Worm (Caenorhabditis elegans): ENCODE measurements around the gene vha-11.

The vha-11 gene

DNA sequence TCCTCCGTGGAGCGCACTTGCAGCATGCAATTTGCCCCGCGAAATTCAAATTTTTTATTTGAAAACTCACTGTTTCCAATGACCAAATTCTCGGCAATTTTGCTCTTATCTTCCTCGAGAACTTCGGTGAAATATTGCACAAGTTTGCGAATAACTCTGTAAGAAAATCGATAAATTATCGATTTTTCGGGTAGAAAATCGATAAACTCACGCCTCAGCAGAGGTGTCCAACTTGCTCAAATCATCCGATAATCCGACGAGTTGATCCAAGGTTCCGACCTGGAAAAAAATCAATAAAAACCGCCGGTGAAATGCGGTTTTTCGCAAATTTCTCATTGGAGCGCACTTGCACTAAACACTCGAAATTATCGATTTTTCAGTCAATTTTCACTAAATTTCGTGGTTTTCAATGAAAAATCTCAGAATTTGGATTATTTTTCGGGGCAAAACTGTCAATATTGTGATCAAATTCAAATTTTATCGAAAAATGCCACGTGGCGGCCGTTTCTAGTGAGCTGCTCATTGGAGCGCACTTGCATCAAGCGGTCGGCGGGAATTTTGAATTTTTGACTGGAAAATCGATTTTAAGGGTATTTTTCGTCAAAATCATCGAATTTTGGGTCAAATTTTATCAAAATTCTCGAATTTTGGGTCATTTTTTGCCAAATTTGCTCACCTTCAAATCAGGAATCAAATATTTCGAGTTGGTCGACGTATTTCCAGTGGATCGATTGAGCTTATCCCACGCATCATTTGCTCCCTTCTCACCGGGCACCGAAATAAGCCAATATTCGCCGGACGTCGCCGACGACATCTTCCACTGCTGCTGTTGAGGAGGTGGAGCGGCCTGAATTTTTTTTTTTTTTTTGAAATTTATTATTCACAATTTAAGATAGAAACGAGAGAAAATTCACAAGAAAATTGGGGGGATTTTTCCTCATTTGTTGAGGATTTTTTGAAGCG lies at the start of gene vha-11:
Gene vha-11, minus strand, starts transcription at position 847 of the 963 bp plus-strand sequence.
- TF ChIP-seq unc-62 (GFP tag; optimal IDR thresholded peaks at IDR 0.05) (no peak), ceh-83 (GFP tag; optimal IDR thresholded peaks at IDR 0.05) (no peak), flh-1 (GFP tag; optimal IDR thresholded peaks at IDR 0.05) (no peak), nhr-12 (tag; optimal IDR thresholded peaks at IDR 0.05) (no peak), ztf-11 (tag; optimal IDR thresholded peaks at IDR 0.05) (no peak), mep-1 (tag; optimal IDR thresholded peaks at IDR 0.05) (no peak), ces-1 (GFP tag; optimal IDR thresholded peaks at IDR 0.05) (no peak), nhr-76 (tag; optimal IDR thresholded peaks at IDR 0.05) (no peak), ham-2 (GFP tag; optimal IDR thresholded peaks at IDR 0.05) (no peak), tbx-8 (GFP tag; optimal IDR thresholded peaks at IDR 0.05) (no peak), drap-1 (GFP tag; optimal IDR thresholded peaks at IDR 0.05) (no peak), nhr-28 (tag; optimal IDR thresholded peaks at IDR 0.05) (no peak), mls-2 (tag; optimal IDR thresholded peaks at IDR 0.05) (no peak)

DNA sequence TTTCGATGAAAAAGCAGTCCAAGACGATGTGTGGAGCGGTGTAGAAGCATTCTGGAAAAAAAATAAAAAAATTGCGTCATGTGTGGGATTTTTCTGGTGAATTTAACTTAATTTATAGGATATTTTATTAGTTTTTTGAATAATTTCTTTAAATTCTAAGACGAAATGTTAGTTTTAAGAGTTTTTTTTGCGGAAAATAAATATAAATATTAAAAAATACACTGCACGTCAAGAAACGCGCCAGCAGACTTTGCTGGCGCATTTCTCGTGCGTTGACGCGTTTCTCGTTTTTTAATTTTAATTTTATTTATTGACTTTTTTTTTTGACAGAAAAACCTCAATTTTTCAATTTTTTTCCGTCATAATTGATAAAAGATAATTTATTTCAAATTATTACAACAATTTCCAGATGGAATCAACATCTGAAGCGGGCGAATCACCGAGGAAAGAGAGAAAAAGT lies 34.5 kb upstream of the vha-11 start, which contains the start of the genes ppgn-1 and tftc-1:
Gene ppgn-1, minus strand, starts transcription at position 51 of the 460 bp plus-strand sequence.
Gene tftc-1, plus strand, starts transcription at position 410 of the 460 bp plus-strand sequence.
- peak; percentile 13 for TF ChIP-seq lin-13 (tag; optimal IDR thresholded peaks at IDR 0.05)
- no peak for TF ChIP-seq lsy-2 (tag; optimal IDR thresholded peaks at IDR 0.05)
- TF ChIP-seq nhr-28 (tag; optimal IDR thresholded peaks at IDR 0.05), result no peak
- TF ChIP-seq ces-1 (GFP tag; optimal IDR thresholded peaks at IDR 0.05), result peak; percentile 81
- peak; percentile 28 for TF ChIP-seq mep-1 (tag; optimal IDR thresholded peaks at IDR 0.05)
- no peak for TF ChIP-seq snpc-4 (tag; optimal IDR thresholded peaks at IDR 0.05)
- no peak for TF ChIP-seq mab-5 (tag; optimal IDR thresholded peaks at IDR 0.05)
- no peak for TF ChIP-seq sem-2 (GFP tag; optimal IDR thresholded peaks at IDR 0.05)
- no peak for TF ChIP-seq unc-120 (tag; optimal IDR thresholded peaks at IDR 0.05; ENCODE audit: poor library complexity, severe bottlenecking)

DNA sequence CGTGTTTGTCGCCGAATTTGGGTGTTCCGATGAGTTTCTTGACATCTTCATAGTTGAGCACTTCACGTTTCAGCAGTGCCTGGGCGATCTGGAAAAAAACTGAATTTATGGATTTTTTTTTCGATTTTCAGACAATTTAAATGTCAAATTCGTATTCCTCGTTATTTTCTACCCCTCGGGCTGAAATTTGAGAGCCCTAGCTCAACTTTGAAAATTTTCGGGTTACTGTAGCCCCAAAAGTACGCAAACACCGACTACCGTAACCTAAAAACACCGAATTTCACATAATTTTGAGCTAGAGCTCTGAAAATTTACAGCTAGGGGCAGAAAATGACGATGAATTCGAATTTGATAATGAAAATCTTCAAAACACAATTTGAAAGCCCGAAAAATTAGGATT lies 19.6 kb upstream of the vha-11 start:
- no peak for TF ChIP-seq mep-1 (tag; optimal IDR thresholded peaks at IDR 0.05)
- TF ChIP-seq lsy-2 (tag; optimal IDR thresholded peaks at IDR 0.05), result peak; percentile 67

DNA sequence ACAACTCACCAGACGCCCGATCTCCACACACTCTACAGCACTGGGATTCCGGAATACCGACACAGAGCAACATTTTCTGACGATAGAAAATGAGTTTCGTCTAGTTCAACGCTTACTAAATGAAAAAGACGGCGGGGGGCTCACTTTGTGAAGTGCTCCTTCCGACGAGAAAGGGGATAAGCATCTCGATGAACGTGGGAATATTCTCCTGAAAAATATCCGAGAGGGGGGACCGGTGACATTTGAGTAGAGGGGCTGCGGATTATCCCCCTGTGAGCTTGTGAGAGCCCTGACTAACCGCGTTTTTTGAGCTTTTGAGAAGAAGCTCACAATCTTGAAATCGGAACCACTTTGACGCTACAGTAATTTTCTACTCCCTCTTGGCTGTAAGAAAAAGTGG lies 15.2 kb upstream of the vha-11 start, which contains the start of gene nhr-236:
Gene nhr-236, minus strand, starts transcription at position 101 of the 400 bp plus-strand sequence.
- no peak for TF ChIP-seq flh-1 (GFP tag; optimal IDR thresholded peaks at IDR 0.05)
- TF ChIP-seq ces-1 (GFP tag; optimal IDR thresholded peaks at IDR 0.05), result no peak
- no peak for TF ChIP-seq lin-32 (GFP tag; optimal IDR thresholded peaks at IDR 0.05)
- TF ChIP-seq elt-1 (tag; optimal IDR thresholded peaks at IDR 0.05; ENCODE audit: borderline replicate concordance, insufficient read depth), result no peak
- no peak for TF ChIP-seq mep-1 (tag; optimal IDR thresholded peaks at IDR 0.05)
- no peak for TF ChIP-seq pha-4 (tag; optimal IDR thresholded peaks at IDR 0.05)
- no peak for TF ChIP-seq ceh-43 (GFP tag; optimal IDR thresholded peaks at IDR 0.05)
- TF ChIP-seq nhr-76 (tag; optimal IDR thresholded peaks at IDR 0.05), result no peak
- TF ChIP-seq ztf-11 (tag; optimal IDR thresholded peaks at IDR 0.05), result no peak
- no peak for TF ChIP-seq sptf-1 (tag; optimal IDR thresholded peaks at IDR 0.05)
- no peak for TF ChIP-seq elt-3 (tag; optimal IDR thresholded peaks at IDR 0.05)

DNA sequence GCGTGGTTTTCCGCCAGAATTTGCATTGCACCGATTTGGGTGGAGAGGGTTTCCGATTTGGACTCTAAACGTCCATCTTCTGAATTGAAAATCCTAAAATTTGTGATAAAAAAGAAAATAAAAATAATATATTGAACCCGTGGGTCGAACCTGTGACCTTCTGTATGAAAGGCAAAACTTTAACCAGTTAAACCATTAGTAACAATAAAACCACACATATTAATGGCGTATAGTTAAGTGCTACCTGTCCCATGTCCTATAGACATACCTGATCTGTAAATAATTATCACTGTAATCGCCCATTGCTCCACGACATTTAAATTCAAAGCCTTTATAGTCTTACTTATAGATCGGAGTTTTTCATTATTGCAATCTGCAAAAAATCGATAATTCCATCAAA lies 12.9 kb upstream of the vha-11 start:
- TF ChIP-seq ceh-39 (tag; optimal IDR thresholded peaks at IDR 0.05) (no peak), lin-32 (GFP tag; optimal IDR thresholded peaks at IDR 0.05) (no peak), hlh-1 (tag; optimal IDR thresholded peaks at IDR 0.05) (no peak), ztf-11 (tag; optimal IDR thresholded peaks at IDR 0.05) (no peak), elt-3 (tag; optimal IDR thresholded peaks at IDR 0.05) (no peak), ham-2 (GFP tag; optimal IDR thresholded peaks at IDR 0.05) (no peak), unc-120 (tag; optimal IDR thresholded peaks at IDR 0.05; ENCODE audit: poor library complexity, severe bottlenecking) (no peak), mls-2 (tag; optimal IDR thresholded peaks at IDR 0.05) (no peak), blmp-1 (tag; optimal IDR thresholded peaks at IDR 0.05) (no peak), unc-62 (GFP tag; optimal IDR thresholded peaks at IDR 0.05) (no peak)

All from whole organism, mixed stage, embryonic.